Worm (Caenorhabditis elegans): ENCODE results near the gene che-2.

Gene che-2

DNA sequence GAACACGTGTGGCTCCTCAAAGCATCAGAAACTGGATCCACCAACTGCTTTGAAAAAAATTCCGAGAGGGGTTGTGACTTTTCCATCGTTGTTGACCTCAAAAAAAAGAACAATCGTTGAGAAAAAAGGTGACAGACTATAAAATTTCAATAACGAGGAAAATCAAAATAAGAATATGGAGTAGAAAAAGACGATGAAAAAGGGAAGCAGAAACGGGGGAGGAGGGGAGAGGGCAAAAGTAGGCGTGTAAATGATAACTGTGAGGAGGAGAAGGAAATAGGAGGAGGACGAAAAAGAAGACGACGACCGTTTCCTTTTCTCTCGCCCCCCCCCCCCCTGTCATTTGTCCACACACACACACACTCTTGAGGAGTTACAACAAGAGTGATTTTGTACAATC lies 25.6 kb downstream of the che-2 start, which contains the start of gene B0310.2:
Gene B0310.2 (minus strand): TSS at position 101 of the 400 bp plus-strand sequence.
- no peak for TF ChIP-seq hnd-1 (tag; optimal IDR thresholded peaks at IDR 0.05)

DNA sequence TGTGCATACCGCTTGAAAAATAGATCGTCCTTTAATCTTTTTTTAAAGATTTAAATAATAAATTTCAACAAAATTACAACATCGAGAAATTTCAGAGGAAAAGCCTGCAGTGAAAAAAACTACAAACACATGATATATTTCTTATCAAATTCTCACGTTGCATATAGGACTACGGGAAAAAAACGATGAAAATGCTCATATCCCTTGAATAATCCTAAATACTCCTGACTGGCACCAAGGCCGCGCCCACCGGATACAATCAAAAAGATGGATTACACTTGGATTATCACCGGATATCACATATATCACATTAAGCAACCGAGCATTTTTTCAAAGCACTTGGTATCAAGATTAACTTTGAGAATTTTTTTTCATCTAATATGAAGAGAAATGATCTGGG lies 32.8 kb downstream of the che-2 start:
- TF ChIP-seq ama-1 (optimal IDR thresholded peaks at IDR 0.05) = no peak
- no peak for TF ChIP-seq hmg-4 (GFP tag; optimal IDR thresholded peaks at IDR 0.05)
- no peak for TF ChIP-seq hmbx-1 (tag; optimal IDR thresholded peaks at IDR 0.05)
- no peak for TF ChIP-seq ets-7 (tag; optimal IDR thresholded peaks at IDR 0.05)
- TF ChIP-seq scrt-1 (GFP tag; IDR thresholded peaks at IDR 0.05) = no peak

DNA sequence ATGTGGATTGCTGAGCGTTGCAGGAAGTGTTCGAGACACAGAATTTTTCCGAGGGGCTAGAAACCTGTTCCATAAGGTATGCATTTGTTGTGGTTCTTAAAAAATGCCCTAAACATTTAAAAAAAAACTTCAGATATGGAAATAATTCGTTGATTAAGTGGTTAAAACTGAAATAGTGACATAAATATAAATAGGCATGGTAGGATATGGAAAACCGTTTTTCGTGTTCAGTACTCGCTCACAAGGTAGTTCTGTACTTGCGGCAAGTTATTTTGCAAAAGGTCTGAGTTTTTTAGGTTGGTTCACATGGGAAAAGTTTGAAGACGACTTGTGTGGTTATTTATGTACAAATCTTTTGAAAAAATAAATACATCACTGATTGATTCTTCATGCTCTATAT lies 39.6 kb downstream of the che-2 start, which contains the start of gene B0310.3:
Gene B0310.3 (minus strand): TSS at position 101 of the 400 bp plus-strand sequence.
- TF ChIP-seq sea-1 (GFP tag; conservative IDR thresholded peaks at IDR 0.05) = no peak
- no peak for TF ChIP-seq aly-1 (tag; optimal IDR thresholded peaks at IDR 0.05)
- TF ChIP-seq hmg-4 (GFP tag; optimal IDR thresholded peaks at IDR 0.05) = no peak
- no peak for TF ChIP-seq F13C5.2 (tag; optimal IDR thresholded peaks at IDR 0.05)

DNA sequence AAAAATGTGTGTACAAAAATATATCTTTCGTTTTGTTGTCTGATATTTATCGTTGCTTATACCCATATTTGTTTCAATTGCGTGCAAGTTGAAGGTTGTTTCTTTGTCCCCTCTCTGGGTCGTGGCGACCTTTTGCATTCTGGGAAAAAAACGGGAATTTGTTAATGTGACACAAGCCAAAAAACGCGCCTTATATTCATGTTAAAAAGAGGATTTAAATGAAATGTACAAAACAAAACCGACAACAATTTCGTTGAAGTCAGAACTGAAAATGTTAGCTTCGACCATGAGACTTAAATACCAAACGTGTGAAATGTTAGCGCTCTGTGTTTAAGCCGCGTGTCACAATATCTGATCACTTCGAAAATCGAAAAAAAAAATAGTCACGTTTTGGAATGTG lies 43.2 kb downstream of the che-2 start:
- TF ChIP-seq ceh-13 (GFP tag; optimal IDR thresholded peaks at IDR 0.05) (no peak), ets-7 (tag; optimal IDR thresholded peaks at IDR 0.05) (no peak), tra-4 (tag; optimal IDR thresholded peaks at IDR 0.05) (no peak), aly-1 (tag; optimal IDR thresholded peaks at IDR 0.05) (no peak), hmbx-1 (tag; optimal IDR thresholded peaks at IDR 0.05) (no peak), ceh-36 (tag; optimal IDR thresholded peaks at IDR 0.05) (no peak), tbx-11 (GFP tag; IDR thresholded peaks at IDR 0.05) (no peak), hmg-4 (GFP tag; optimal IDR thresholded peaks at IDR 0.05) (no peak), flt-1 (GFP tag; IDR thresholded peaks at IDR 0.05) (no peak), F13C5.2 (tag; optimal IDR thresholded peaks at IDR 0.05) (no peak), tbx-37 (GFP tag; conservative IDR thresholded peaks at IDR 0.05) (no peak), hnd-1 (tag; optimal IDR thresholded peaks at IDR 0.05) (no peak)

DNA sequence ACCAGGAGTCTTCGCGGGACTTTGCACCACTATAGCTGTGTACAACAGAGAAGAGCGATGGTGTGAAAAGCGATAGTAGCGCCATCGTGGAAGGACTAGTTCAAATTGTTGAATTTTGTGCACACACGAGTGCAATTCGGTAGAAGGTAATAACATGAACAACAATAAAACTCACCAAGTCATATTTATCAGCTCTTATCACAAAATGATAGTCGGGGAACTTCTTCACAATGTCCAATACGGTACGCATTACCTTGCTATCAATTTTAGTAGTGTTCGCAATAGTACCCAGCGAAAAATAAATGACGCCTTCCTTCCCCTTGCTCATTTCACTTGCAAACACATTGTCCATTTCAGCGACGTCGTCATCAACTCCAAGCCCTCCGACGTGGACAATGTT lies 46.4 kb downstream of the che-2 start:
- TF ChIP-seq scrt-1 (GFP tag; IDR thresholded peaks at IDR 0.05) (no peak), aly-1 (tag; optimal IDR thresholded peaks at IDR 0.05) (no peak), tbx-37 (GFP tag; conservative IDR thresholded peaks at IDR 0.05) (no peak), ceh-13 (GFP tag; optimal IDR thresholded peaks at IDR 0.05) (no peak), pes-1 (GFP tag; IDR thresholded peaks at IDR 0.05) (no peak), hnd-1 (tag; optimal IDR thresholded peaks at IDR 0.05) (no peak), F13C5.2 (tag; optimal IDR thresholded peaks at IDR 0.05) (no peak), hmbx-1 (tag; optimal IDR thresholded peaks at IDR 0.05) (no peak), tra-4 (tag; optimal IDR thresholded peaks at IDR 0.05) (no peak), ets-7 (tag; optimal IDR thresholded peaks at IDR 0.05) (no peak)

DNA sequence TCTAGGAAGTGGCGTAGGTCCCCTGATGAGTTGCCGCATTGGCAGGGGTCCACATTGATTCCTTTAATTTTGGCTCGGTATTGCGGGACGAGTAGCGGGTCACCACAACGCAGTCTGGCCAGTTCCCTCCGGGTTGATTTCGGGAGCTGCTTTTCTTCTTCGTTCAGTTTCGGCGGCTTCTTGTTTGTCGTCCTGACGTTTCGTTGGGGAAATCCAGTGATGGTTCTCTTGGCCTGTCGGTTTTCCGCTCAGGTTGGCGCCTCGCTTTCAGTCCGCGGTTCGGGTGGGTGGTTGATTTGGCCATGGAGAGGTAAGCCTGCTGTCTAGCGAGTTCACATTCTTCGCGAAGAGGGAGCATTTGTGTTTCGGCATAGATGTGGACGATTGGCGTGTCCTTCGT lies 47.5 kb downstream of the che-2 start:
- TF ChIP-seq ets-7 (tag; optimal IDR thresholded peaks at IDR 0.05) (no peak), sea-1 (GFP tag; conservative IDR thresholded peaks at IDR 0.05) (no peak), tbx-37 (GFP tag; conservative IDR thresholded peaks at IDR 0.05) (no peak), hmg-4 (GFP tag; optimal IDR thresholded peaks at IDR 0.05) (no peak), tbx-11 (GFP tag; IDR thresholded peaks at IDR 0.05) (no peak), scrt-1 (GFP tag; IDR thresholded peaks at IDR 0.05) (no peak), ama-1 (optimal IDR thresholded peaks at IDR 0.05) (no peak), hmbx-1 (tag; optimal IDR thresholded peaks at IDR 0.05) (no peak), pes-1 (GFP tag; IDR thresholded peaks at IDR 0.05) (no peak)

DNA sequence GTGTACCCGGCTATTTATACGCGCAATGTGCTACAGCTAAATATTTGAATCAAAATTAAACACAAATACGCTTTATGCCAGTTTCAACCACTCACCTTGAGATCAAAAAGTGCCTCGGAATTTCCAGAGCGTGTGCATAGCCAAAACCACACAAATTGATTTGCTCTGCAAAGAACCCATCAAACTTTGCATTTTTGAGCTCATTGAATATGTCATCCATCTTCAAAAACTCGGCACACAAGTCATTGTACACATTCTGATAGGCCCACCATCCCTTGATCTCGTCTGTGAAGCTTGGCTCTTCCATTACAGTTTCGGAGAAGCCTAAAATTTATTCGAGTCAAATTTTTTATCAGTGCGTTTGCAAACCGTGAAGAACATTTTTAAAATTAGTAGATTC lies 48.1 kb downstream of the che-2 start:
- TF ChIP-seq B0310.2 (tag; optimal IDR thresholded peaks at IDR 0.05) (no peak), pes-1 (GFP tag; IDR thresholded peaks at IDR 0.05) (no peak), F13C5.2 (tag; optimal IDR thresholded peaks at IDR 0.05) (no peak), ceh-36 (tag; optimal IDR thresholded peaks at IDR 0.05) (no peak), ama-1 (optimal IDR thresholded peaks at IDR 0.05) (no peak), tbx-37 (GFP tag; conservative IDR thresholded peaks at IDR 0.05) (no peak), hmbx-1 (tag; optimal IDR thresholded peaks at IDR 0.05) (no peak), scrt-1 (GFP tag; IDR thresholded peaks at IDR 0.05) (no peak), aly-1 (tag; optimal IDR thresholded peaks at IDR 0.05) (no peak), hmg-4 (GFP tag; optimal IDR thresholded peaks at IDR 0.05) (no peak), flt-1 (GFP tag; IDR thresholded peaks at IDR 0.05) (no peak), sea-1 (GFP tag; conservative IDR thresholded peaks at IDR 0.05) (no peak), tbx-11 (GFP tag; IDR thresholded peaks at IDR 0.05) (no peak), ets-7 (tag; optimal IDR thresholded peaks at IDR 0.05) (no peak), hnd-1 (tag; optimal IDR thresholded peaks at IDR 0.05) (no peak), ceh-13 (GFP tag; optimal IDR thresholded peaks at IDR 0.05) (no peak), tra-4 (tag; optimal IDR thresholded peaks at IDR 0.05) (no peak)

DNA sequence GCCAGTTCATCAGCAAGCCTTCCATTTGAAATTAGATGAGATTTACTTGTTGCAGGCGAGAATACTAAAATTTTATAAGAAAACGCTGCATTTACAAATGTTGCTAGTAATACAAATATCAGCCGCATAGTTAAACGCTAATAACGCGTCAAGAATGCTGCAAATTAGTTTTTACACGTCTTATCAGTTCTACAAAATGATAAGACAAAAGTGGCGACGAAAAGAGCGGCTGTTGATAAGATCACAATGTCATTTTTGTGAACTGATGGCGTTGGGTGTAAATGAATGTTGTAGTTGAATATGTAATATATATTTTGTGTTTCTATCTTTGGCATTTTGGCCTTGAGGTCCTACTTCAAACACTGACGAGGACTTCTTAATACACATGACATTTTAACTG lies 48.8 kb downstream of the che-2 start, which contains the start of gene ugt-46:
Gene ugt-46 (minus strand): TSS at position 279 of the 400 bp plus-strand sequence.
- no peak for TF ChIP-seq scrt-1 (GFP tag; IDR thresholded peaks at IDR 0.05)
- no peak for TF ChIP-seq F13C5.2 (tag; optimal IDR thresholded peaks at IDR 0.05)
- no peak for TF ChIP-seq hmbx-1 (tag; optimal IDR thresholded peaks at IDR 0.05)
- TF ChIP-seq B0310.2 (tag; optimal IDR thresholded peaks at IDR 0.05) = no peak
- TF ChIP-seq tra-4 (tag; optimal IDR thresholded peaks at IDR 0.05) = no peak
- TF ChIP-seq tbx-11 (GFP tag; IDR thresholded peaks at IDR 0.05) = no peak
- TF ChIP-seq ceh-36 (tag; optimal IDR thresholded peaks at IDR 0.05) = no peak
- no peak for TF ChIP-seq sea-1 (GFP tag; conservative IDR thresholded peaks at IDR 0.05)
- no peak for TF ChIP-seq ceh-13 (GFP tag; optimal IDR thresholded peaks at IDR 0.05)
- TF ChIP-seq ets-7 (tag; optimal IDR thresholded peaks at IDR 0.05) = no peak
- no peak for TF ChIP-seq pes-1 (GFP tag; IDR thresholded peaks at IDR 0.05)
- TF ChIP-seq hmg-4 (GFP tag; optimal IDR thresholded peaks at IDR 0.05) = no peak
- no peak for TF ChIP-seq flt-1 (GFP tag; IDR thresholded peaks at IDR 0.05)
- no peak for TF ChIP-seq tbx-37 (GFP tag; conservative IDR thresholded peaks at IDR 0.05)
- no peak for TF ChIP-seq ama-1 (optimal IDR thresholded peaks at IDR 0.05)
- no peak for TF ChIP-seq aly-1 (tag; optimal IDR thresholded peaks at IDR 0.05)
- TF ChIP-seq hnd-1 (tag; optimal IDR thresholded peaks at IDR 0.05) = no peak

Measured in whole organism, early embryonic.